Worm (Caenorhabditis elegans): Measurements from ENCODE around the gene Y61B8B.3.
"Not testable (repeated sequence)": the region's sequence is repeated elsewhere in the genome, so short reads cannot be mapped to it uniquely, and the experiment has no call there.

Y61B8B.3 gene

DNA sequence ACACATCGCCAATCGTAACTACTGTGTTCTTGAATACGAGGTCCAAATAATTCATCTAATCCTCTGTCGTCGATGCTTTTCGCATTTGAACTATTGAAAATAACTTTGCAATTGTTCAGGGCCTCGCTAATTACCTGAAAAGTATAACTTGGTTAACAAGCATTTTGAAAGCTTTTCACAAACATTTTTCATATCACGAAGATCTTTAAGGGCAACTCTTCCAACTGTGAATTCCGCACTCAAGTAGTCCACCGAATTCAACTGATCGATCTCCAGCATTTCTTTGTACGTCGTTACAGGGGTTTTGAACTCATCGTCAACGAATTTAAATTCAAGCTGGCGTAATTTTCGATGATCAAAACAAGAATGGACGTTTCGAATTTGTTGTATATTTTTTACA is 15.8 kb downstream of the Y61B8B.3 start:
- TF ChIP-seq ztf-29 (GFP tag; IDR thresholded peaks at IDR 0.05) (no peak), cog-1 (tag; optimal IDR thresholded peaks at IDR 0.05) (no peak), med-1 (GFP tag; optimal IDR thresholded peaks at IDR 0.05; ENCODE audit: insufficient read depth) (no peak), klf-2 (GFP tag; conservative IDR thresholded peaks at IDR 0.05) (no peak), ref-1 (GFP tag; conservative IDR thresholded peaks at IDR 0.05) (no peak), tab-1 (GFP tag; IDR thresholded peaks at IDR 0.05) (no peak), ztf-23 (GFP tag; IDR thresholded peaks at IDR 0.05) (no peak), T22C8.4 (GFP tag; IDR thresholded peaks at IDR 0.05) (no peak), flt-1 (GFP tag; IDR thresholded peaks at IDR 0.05) (no peak)

ce11 chrV:17292740-17293139 is 19.5 kb downstream of the Y61B8B.3 start:
- TF ChIP-seq cog-1 (tag; optimal IDR thresholded peaks at IDR 0.05): no peak
- TF ChIP-seq flt-1 (GFP tag; IDR thresholded peaks at IDR 0.05): no peak
- no peak for TF ChIP-seq ref-1 (GFP tag; conservative IDR thresholded peaks at IDR 0.05)
- TF ChIP-seq tab-1 (GFP tag; IDR thresholded peaks at IDR 0.05): no peak
- TF ChIP-seq ztf-29 (GFP tag; IDR thresholded peaks at IDR 0.05): no peak
- no peak for TF ChIP-seq klf-2 (GFP tag; conservative IDR thresholded peaks at IDR 0.05)
- no peak for TF ChIP-seq ztf-23 (GFP tag; IDR thresholded peaks at IDR 0.05)
- no peak for TF ChIP-seq T22C8.4 (GFP tag; IDR thresholded peaks at IDR 0.05)
- no peak for TF ChIP-seq med-1 (GFP tag; optimal IDR thresholded peaks at IDR 0.05; ENCODE audit: insufficient read depth)

DNA sequence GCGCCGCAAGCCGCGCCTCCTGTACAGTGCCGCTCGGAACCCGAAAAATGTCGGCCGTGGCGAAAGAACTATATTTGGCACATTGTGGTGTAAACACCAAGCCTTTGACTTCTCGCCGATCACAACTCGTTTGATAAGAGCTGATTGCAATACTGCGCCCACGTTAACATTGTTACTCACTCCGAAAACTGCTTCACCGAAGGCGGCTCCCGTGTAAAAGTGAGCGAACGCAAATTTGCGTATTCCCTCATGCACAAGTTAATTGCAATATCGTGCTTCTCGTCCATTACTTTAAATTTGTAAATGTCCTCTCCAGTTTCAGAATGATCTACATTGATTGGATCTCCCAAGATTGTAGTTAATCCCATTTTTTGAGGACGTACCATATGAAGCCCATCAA is 28.1 kb downstream of the Y61B8B.3 start:
- TF ChIP-seq med-1 (GFP tag; optimal IDR thresholded peaks at IDR 0.05; ENCODE audit: insufficient read depth): no peak
- no peak for TF ChIP-seq ztf-29 (GFP tag; IDR thresholded peaks at IDR 0.05)
- TF ChIP-seq flt-1 (GFP tag; IDR thresholded peaks at IDR 0.05): no peak
- TF ChIP-seq tab-1 (GFP tag; IDR thresholded peaks at IDR 0.05): no peak
- TF ChIP-seq klf-2 (GFP tag; conservative IDR thresholded peaks at IDR 0.05): no peak
- TF ChIP-seq T22C8.4 (GFP tag; IDR thresholded peaks at IDR 0.05): no peak
- TF ChIP-seq ztf-23 (GFP tag; IDR thresholded peaks at IDR 0.05): no peak
- no peak for TF ChIP-seq cog-1 (tag; optimal IDR thresholded peaks at IDR 0.05)
- no peak for TF ChIP-seq ref-1 (GFP tag; conservative IDR thresholded peaks at IDR 0.05)

DNA sequence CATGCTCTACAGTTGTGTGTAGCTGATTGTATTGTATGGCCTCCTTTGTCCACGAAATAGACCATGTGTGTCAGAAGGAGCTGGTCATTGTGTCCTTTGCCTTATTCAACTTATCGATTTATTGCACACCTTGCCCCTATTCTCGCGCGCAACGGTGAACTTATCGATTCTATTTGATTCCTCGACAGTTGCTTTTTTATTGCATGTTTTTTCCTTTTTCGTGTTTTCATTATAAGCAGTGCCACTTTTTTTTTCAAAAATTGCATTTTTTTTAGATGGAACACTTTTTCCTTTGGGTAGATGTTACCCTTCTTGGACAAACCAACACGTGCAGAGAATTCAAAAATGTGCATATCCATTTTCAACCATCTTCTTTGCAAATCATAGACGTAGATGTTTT is 39.0 kb downstream of the Y61B8B.3 start, which contains the start of gene K10G4.10:
Gene K10G4.10, plus strand, starts transcription at position 301 of the 400 bp plus-strand sequence.
- TF ChIP-seq tab-1 (GFP tag; IDR thresholded peaks at IDR 0.05): no peak
- no peak for TF ChIP-seq flt-1 (GFP tag; IDR thresholded peaks at IDR 0.05)
- no peak for TF ChIP-seq ref-1 (GFP tag; conservative IDR thresholded peaks at IDR 0.05)

- TF ChIP-seq tab-1 (GFP tag; IDR thresholded peaks at IDR 0.05): no peak
- no peak for TF ChIP-seq ztf-29 (GFP tag; IDR thresholded peaks at IDR 0.05)
- no peak for TF ChIP-seq klf-2 (GFP tag; conservative IDR thresholded peaks at IDR 0.05)
- TF ChIP-seq ref-1 (GFP tag; conservative IDR thresholded peaks at IDR 0.05): no peak
- no peak for TF ChIP-seq T22C8.4 (GFP tag; IDR thresholded peaks at IDR 0.05)
- no peak for TF ChIP-seq med-1 (GFP tag; optimal IDR thresholded peaks at IDR 0.05; ENCODE audit: insufficient read depth)
- no peak for TF ChIP-seq cog-1 (tag; optimal IDR thresholded peaks at IDR 0.05)
- no peak for TF ChIP-seq flt-1 (GFP tag; IDR thresholded peaks at IDR 0.05)
Observed at ce11 chrV:17272112-17272511, 40.2 kb downstream of the Y61B8B.3 start.

- TF ChIP-seq klf-2 (GFP tag; conservative IDR thresholded peaks at IDR 0.05); T22C8.4 (GFP tag; IDR thresholded peaks at IDR 0.05); ztf-23 (GFP tag; IDR thresholded peaks at IDR 0.05): not testable (repeated sequence)
Observed at ce11 chrV:17264855-17265254, 47.4 kb downstream of the Y61B8B.3 start, which contains the start of gene K10G4.3. K10G4.3 (minus strand) TSS chrV:17264955.

Data from whole organism, midembryonic.